Worm (Caenorhabditis elegans) whole organism, L2 larva: ENCODE measurements around the gene VC5.2.

Experiments used
- C34F6.9 ChIP-seq: fragments of 150-350 bp; optimal IDR thresholded peaks from 2 replicates; lab custom pipeline; 2014; ENCODE audit warnings: missing biosample characterization, missing genetic modification characterization
- F13H6.1 ChIP-seq: sonication (generic microtip); optimal IDR thresholded peaks from 2 replicates; lab custom pipeline; 2016; ENCODE audit warnings: missing genetic modification characterization, missing compliant biosample characterization
- R02D3.7 ChIP-seq: fragments of 150-350 bp; optimal IDR thresholded peaks from 2 replicates; lab custom pipeline; 2014; ENCODE audit warnings: missing biosample characterization, missing genetic modification characterization
- Y55F3AM.14 ChIP-seq: fragments of 200-800 bp; sonication (Bioruptor generic); optimal IDR thresholded peaks from 2 replicates; lab custom pipeline; 2018; ENCODE audit warnings: mild to moderate bottlenecking, missing genetic modification characterization, missing compliant biosample characterization
- alr-1 ChIP-seq: fragments of 150-350 bp; optimal IDR thresholded peaks from 2 replicates; lab custom pipeline; 2014; ENCODE audit warnings: missing biosample characterization, missing genetic modification characterization
- aly-2 ChIP-seq: fragments of 150-350 bp; optimal IDR thresholded peaks from 2 replicates; lab custom pipeline; 2014; ENCODE audit warnings: missing biosample characterization, missing genetic modification characterization
- ama-1 ChIP-seq: fragments of 150-350 bp; optimal IDR thresholded peaks from 2 replicates; lab custom pipeline; 2018; ENCODE audit warnings: inconsistent platforms
- blmp-1 ChIP-seq: sonication (generic microtip); optimal IDR thresholded peaks from 2 replicates; lab custom pipeline; 2017; ENCODE audit warnings: missing genetic modification characterization, mild to moderate bottlenecking, missing compliant biosample characterization, antibody characterized with exemption, moderate library complexity; ENCODE audit not compliant: insufficient read depth
- ceh-16 ChIP-seq: fragments of 150-350 bp; optimal IDR thresholded peaks from 2 replicates; lab custom pipeline; 2014; ENCODE audit warnings: missing biosample characterization, missing genetic modification characterization
- ceh-82 ChIP-seq: fragments of 150-350 bp; optimal IDR thresholded peaks from 2 replicates; lab custom pipeline; 2014; ENCODE audit warnings: missing biosample characterization, missing genetic modification characterization
- crh-2 ChIP-seq: sonication (generic microtip); optimal IDR thresholded peaks from 2 replicates; lab custom pipeline; 2017; ENCODE audit warnings: missing biosample characterization, missing genetic modification characterization
- dmd-4 ChIP-seq: sonication (generic microtip); optimal IDR thresholded peaks from 2 replicates; lab custom pipeline; 2017; ENCODE audit warnings: missing biosample characterization, missing genetic modification characterization
- egl-27 ChIP-seq: sonication (generic microtip); optimal IDR thresholded peaks from 3 replicates; lab custom pipeline; 2017; ENCODE audit warnings: missing biosample characterization, missing genetic modification reagents, missing genetic modification characterization
- elt-1 ChIP-seq: fragments of 150-350 bp; optimal IDR thresholded peaks from 2 replicates; lab custom pipeline; 2014; ENCODE audit warnings: missing biosample characterization, missing genetic modification characterization
- fos-1 ChIP-seq: fragments of 150-350 bp; optimal IDR thresholded peaks from 2 replicates; lab custom pipeline; 2014; ENCODE audit warnings: missing biosample characterization, missing genetic modification characterization
- lin-13 ChIP-seq: fragments of 150-350 bp; optimal IDR thresholded peaks from 2 replicates; lab custom pipeline; 2014; ENCODE audit warnings: missing biosample characterization, missing genetic modification reagents, missing genetic modification characterization
- lsy-2 ChIP-seq, 2 experiments: fragments of 150-350 bp in 1 of 2; sonication (generic microtip) in 1 of 2; optimal IDR thresholded peaks; 2 replicates each; lab custom pipeline; 2014 to 2017; ENCODE audit warnings: missing biosample characterization in 2 of 2, missing genetic modification characterization in 2 of 2
- nhr-10 ChIP-seq: sonication (generic microtip); optimal IDR thresholded peaks from 2 replicates; lab custom pipeline; 2017; ENCODE audit warnings: missing biosample characterization, missing genetic modification characterization
- nhr-11 ChIP-seq: fragments of 150-350 bp; optimal IDR thresholded peaks from 2 replicates; lab custom pipeline; 2014; ENCODE audit warnings: missing biosample characterization, missing genetic modification characterization
- nhr-12 ChIP-seq: fragments of 150-350 bp; optimal IDR thresholded peaks from 2 replicates; lab custom pipeline; 2014; ENCODE audit warnings: missing biosample characterization, missing genetic modification characterization
- nhr-129 ChIP-seq: fragments of 150-350 bp; optimal IDR thresholded peaks from 2 replicates; lab custom pipeline; 2014; ENCODE audit warnings: missing biosample characterization, missing genetic modification characterization
- nhr-21 ChIP-seq: fragments of 150-350 bp; optimal IDR thresholded peaks from 2 replicates; lab custom pipeline; 2014; ENCODE audit warnings: missing biosample characterization, missing genetic modification characterization
- nhr-23 ChIP-seq: fragments of 150-350 bp; optimal IDR thresholded peaks from 2 replicates; lab custom pipeline; 2014; ENCODE audit warnings: missing biosample characterization, missing genetic modification reagents, missing genetic modification characterization
- nhr-25 ChIP-seq: fragments of 150-350 bp; sonication (generic microtip); optimal IDR thresholded peaks from 3 replicates; lab custom pipeline; 2014; ENCODE audit warnings: missing biosample characterization, missing genetic modification characterization
- nhr-6 ChIP-seq: fragments of 150-350 bp; optimal IDR thresholded peaks from 2 replicates; lab custom pipeline; 2014; ENCODE audit warnings: missing biosample characterization, missing genetic modification characterization
- nhr-77 ChIP-seq: fragments of 150-350 bp; optimal IDR thresholded peaks from 2 replicates; lab custom pipeline; 2014; ENCODE audit warnings: missing biosample characterization, missing genetic modification characterization
- sem-4 ChIP-seq: fragments of 150-350 bp; optimal IDR thresholded peaks from 2 replicates; lab custom pipeline; 2014; ENCODE audit warnings: missing biosample characterization, missing genetic modification reagents, missing genetic modification characterization
- sma-3 ChIP-seq: sonication (generic microtip); optimal IDR thresholded peaks from 2 replicates; lab custom pipeline; 2016; ENCODE audit warnings: missing genetic modification reagents, missing genetic modification characterization, missing compliant biosample characterization
- sma-9 ChIP-seq, 2 experiments: fragments of 150-350 bp in 1 of 2; sonication (generic microtip) in 1 of 2; optimal IDR thresholded peaks; 2 replicates each; lab custom pipeline; 2014 to 2016; ENCODE audit warnings: missing genetic modification characterization in 2 of 2, mild to moderate bottlenecking in 1 of 2, missing biosample characterization in 1 of 2, missing compliant biosample characterization in 1 of 2, missing genetic modification reagents in 1 of 2, moderate library complexity in 1 of 2
- unc-39 ChIP-seq: fragments of 150-350 bp; optimal IDR thresholded peaks from 2 replicates; lab custom pipeline; 2014; ENCODE audit warnings: missing biosample characterization, missing genetic modification characterization
- unc-55 ChIP-seq: fragments of 150-350 bp; sonication (generic microtip); optimal IDR thresholded peaks from 3 replicates; lab custom pipeline; 2014; ENCODE audit warnings: missing biosample characterization, missing genetic modification reagents, missing genetic modification characterization
- zag-1 ChIP-seq: fragments of 150-350 bp; optimal IDR thresholded peaks from 2 replicates; lab custom pipeline; 2014; ENCODE audit warnings: missing biosample characterization, missing genetic modification characterization
- ztf-11 ChIP-seq: sonication (generic microtip); optimal IDR thresholded peaks from 2 replicates; lab custom pipeline; 2017; ENCODE audit warnings: missing biosample characterization, missing genetic modification characterization
- ztf-4 ChIP-seq: fragments of 150-350 bp; optimal IDR thresholded peaks from 2 replicates; lab custom pipeline; 2014; ENCODE audit warnings: missing biosample characterization, missing genetic modification characterization

VC5.2 gene

DNA sequence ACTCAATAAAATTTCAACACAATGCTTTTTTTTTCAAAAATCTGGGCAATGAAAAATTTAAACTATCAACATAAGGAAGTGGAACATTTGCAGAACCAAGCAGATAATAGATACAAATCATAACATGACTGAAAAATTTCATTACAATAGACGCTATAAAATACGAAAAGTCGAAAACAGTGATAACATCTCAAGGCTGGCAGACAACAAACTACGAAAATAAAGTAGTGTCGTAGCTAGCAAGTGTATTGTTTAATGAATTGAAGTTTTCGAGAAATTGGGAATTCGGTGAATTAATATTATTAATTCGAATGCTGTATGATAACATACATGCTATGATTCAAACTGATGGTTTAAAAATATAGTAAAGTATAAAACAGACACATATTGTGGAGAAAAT lies 11.1 kb downstream of the VC5.2 start:
- TF ChIP-seq unc-39 (tag; lab: Kevin White, UChicago) (no peak), blmp-1 (tag; lab: Kevin White, UChicago) (no peak), sem-4 (tag; lab: Kevin White, UChicago) (no peak), unc-55 (GFP tag; lab: Kevin White, UChicago) (no peak), Y55F3AM.14 (GFP tag; lab: Kevin White, UChicago) (no peak), ztf-11 (no peak), nhr-6 (tag; lab: Kevin White, UChicago) (no peak), F13H6.1 (tag; lab: Kevin White, UChicago) (no peak), nhr-11 (tag; lab: Kevin White, UChicago) (no peak), ama-1 (no peak), nhr-21 (no peak), ceh-82 (tag; lab: Kevin White, UChicago) (no peak), nhr-23 (tag; lab: Kevin White, UChicago) (no peak), C34F6.9 (tag; lab: Kevin White, UChicago) (no peak), nhr-12 (tag; lab: Kevin White, UChicago) (no peak), dmd-4 (tag; lab: Kevin White, UChicago) (no peak), nhr-25 (tag; lab: Kevin White, UChicago) (no peak), ceh-16 (tag; lab: Kevin White, UChicago) (no peak)

DNA sequence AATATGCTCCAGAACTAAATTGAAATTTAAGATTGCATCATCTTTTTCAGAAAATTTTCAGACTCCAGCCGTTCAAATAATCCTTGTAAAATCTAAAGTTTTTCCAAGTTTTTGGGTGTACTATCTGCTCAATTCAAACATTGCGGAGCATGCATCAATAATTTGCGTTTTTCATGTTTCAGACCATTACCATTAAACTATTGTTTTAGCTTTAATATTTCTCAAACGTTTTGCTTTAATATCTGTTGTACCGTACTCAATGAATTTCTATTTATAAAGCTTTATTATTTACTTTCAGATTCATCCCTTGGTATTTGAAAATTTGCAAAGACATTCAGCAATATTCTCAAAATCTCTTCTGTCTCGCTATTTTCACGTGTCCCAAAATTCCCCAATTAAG lies 17.5 kb downstream of the VC5.2 start, which contains the start of gene odr-2:
TSS of gene odr-2 (plus strand) at position 301 of the 400 bp plus-strand sequence.
- TF ChIP-seq alr-1 (tag; lab: Kevin White, UChicago) (no peak), crh-2 (no peak)

DNA sequence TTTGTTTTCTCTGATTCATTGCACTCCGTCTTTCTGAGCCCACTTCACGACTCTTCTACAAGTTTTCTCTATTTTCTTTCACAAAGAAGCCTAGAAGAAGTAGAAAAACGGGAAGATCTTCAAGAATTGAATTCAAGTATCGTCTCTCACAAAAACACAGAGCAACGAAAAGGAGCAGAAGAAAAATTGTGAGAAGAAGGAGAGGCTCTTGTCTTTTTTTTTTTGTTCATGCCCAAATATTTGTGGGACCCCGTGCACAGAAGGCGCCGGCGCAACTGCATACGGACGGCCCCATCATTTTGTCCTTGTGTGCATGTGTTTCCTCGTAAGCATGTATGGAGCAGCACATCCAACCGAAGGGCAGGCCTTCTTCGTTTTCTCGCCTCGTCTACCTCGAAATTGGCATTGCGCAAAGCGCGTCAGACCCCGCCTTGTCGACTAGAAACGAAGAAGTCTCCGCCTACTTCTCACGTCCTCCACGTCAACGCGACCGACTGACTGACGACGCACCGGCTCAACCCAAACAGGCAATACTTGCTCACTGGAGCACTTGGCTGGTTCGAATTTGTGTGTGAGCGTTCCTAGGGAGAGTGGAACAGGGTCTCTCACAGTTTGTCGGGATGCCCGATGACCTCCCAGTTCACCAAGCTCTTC lies 20.9 kb downstream of the VC5.2 start:
- no peak for TF ChIP-seq ama-1
- no peak for TF ChIP-seq nhr-11 (tag; lab: Kevin White, UChicago)
- no peak for TF ChIP-seq nhr-129 (tag; lab: Kevin White, UChicago)
- TF ChIP-seq ztf-4 = no peak
- TF ChIP-seq nhr-10 = no peak
- TF ChIP-seq R02D3.7 (tag; lab: Kevin White, UChicago) = no peak
- TF ChIP-seq lin-13 (GFP tag; lab: Kevin White, UChicago) = no peak
- TF ChIP-seq nhr-25 (tag; lab: Kevin White, UChicago) = no peak

DNA sequence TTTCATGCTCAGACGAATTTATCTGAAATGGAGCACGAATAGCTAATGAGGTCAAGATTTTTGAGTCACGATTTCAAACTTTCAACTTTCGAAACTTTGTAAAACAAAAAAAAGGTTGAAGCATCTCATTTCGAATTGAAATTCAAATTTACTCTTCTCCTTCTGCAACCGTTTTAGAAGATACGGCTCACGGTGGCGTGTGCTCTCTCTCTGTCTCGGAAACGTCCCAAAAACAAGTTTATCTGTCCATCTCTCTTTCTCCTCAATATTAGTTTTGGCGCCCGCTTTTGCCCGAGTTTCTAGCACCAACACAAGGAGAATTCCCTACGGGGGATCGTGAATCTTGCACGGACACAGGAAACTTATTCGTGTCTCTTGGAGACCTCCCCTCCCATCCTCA lies 24.6 kb downstream of the VC5.2 start:
- TF ChIP-seq ztf-4 (no peak), zag-1 (no peak), blmp-1 (tag; lab: Kevin White, UChicago) (no peak), fos-1 (tag; lab: Kevin White, UChicago) (no peak), nhr-12 (tag; lab: Kevin White, UChicago) (no peak), nhr-10 (no peak), elt-1 (tag; lab: Kevin White, UChicago) (no peak), F13H6.1 (tag; lab: Kevin White, UChicago) (no peak), nhr-11 (tag; lab: Kevin White, UChicago) (no peak), aly-2 (tag; lab: Kevin White, UChicago) (no peak)

DNA sequence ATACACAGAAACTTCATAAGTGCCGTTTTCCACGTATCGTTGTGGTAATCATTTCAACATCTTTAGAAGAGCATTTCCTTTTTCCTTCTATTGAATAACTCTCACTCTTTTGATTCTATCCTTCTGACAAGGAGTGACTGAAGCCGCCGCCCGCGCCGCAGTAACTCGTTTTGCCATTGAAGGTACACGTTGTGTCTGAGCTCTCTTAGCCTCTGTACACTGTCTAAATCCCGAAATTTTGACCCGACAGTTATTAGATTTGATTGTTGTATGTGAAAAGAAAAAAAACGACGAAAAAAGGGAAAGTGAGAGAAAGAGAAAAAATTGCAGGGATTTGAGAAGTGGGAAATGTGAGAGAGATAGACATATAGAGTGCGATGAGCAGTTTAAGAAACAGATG lies 25.5 kb downstream of the VC5.2 start:
- TF ChIP-seq egl-27 (tag; lab: Kevin White, UChicago) (no peak), nhr-77 (no peak), F13H6.1 (tag; lab: Kevin White, UChicago) (peak; percentile 15), dmd-4 (tag; lab: Kevin White, UChicago) (no peak), unc-39 (tag; lab: Kevin White, UChicago) (no peak), lsy-2 (tag; optimal IDR thresholded peaks at IDR 0.05; lab: Kevin White, UChicago) (no peak), C34F6.9 (tag; lab: Kevin White, UChicago) (peak; percentile 26), sma-9 (GFP tag; optimal IDR thresholded peaks at IDR 0.05; lab: Kevin White, UChicago) (peak; percentile 23), sma-9 (tag; optimal IDR thresholded peaks at IDR 0.05; lab: Kevin White, UChicago) (no peak), nhr-21 (no peak), crh-2 (no peak), sem-4 (tag; lab: Kevin White, UChicago) (no peak), unc-55 (GFP tag; lab: Kevin White, UChicago) (peak; percentile 15), nhr-129 (tag; lab: Kevin White, UChicago) (no peak), nhr-6 (tag; lab: Kevin White, UChicago) (no peak), sma-3 (GFP tag; lab: Kevin White, UChicago) (no peak)
